Fruit fly (Drosophila melanogaster) whole organism, embryonic: Measurements from ENCODE around the gene CG7794.
A peak's percentile ranks its signal among the peaks of the same experiment; 100 is the strongest.

Source experiments
- Bteb2 ChIP-seq: fragments of 200-800 bp; sonication (Bioruptor generic); optimal IDR thresholded peaks from 2 replicates; lab custom pipeline; 2016; ENCODE audit warnings: missing biosample characterization, missing genetic modification characterization
- CG11696 ChIP-seq: fragments of 200-800 bp; sonication (Bioruptor generic); IDR thresholded peaks from 2 replicates; pipeline ENCODE4 v1.3.6; 2022; ENCODE audit warnings: missing biosample characterization, missing genetic modification characterization
- CG13296 ChIP-seq: fragments of 200-800 bp; sonication (Bioruptor generic); optimal IDR thresholded peaks from 3 replicates; lab custom pipeline; 2018; ENCODE audit warnings: missing biosample characterization, mild to moderate bottlenecking, missing genetic modification characterization
- CG13424 ChIP-seq: fragments of 200-800 bp; sonication (Bioruptor generic); optimal IDR thresholded peaks from 2 replicates; lab custom pipeline; 2019; ENCODE audit warnings: missing biosample characterization, mild to moderate bottlenecking, missing genetic modification characterization, moderate library complexity
- CG1529 ChIP-seq: fragments of 200-800 bp; sonication (Bioruptor generic); optimal IDR thresholded peaks from 3 replicates; lab custom pipeline; 2018; ENCODE audit warnings: missing biosample characterization, missing genetic modification characterization
- CG15479 ChIP-seq: fragments of 200-800 bp; sonication (Bioruptor generic); optimal IDR thresholded peaks from 3 replicates; lab custom pipeline; 2019; ENCODE audit warnings: missing biosample characterization, mild to moderate bottlenecking, missing genetic modification characterization, moderate library complexity
- CG17359 ChIP-seq: fragments of 200-800 bp; sonication (Bioruptor generic); optimal IDR thresholded peaks from 3 replicates; lab custom pipeline; 2018; ENCODE audit warnings: missing biosample characterization, mild to moderate bottlenecking, missing genetic modification characterization, moderate library complexity
- CG1832 ChIP-seq: fragments of 200-800 bp; sonication (Bioruptor generic); optimal IDR thresholded peaks from 2 replicates; lab custom pipeline; 2017; ENCODE audit warnings: missing biosample characterization, mild to moderate bottlenecking, missing genetic modification characterization, inconsistent platforms
- CG18599 ChIP-seq: fragments of 200-800 bp; sonication (Bioruptor generic); optimal IDR thresholded peaks from 3 replicates; lab custom pipeline; 2017; ENCODE audit warnings: missing biosample characterization, missing genetic modification characterization, mild to moderate bottlenecking, moderate library complexity, missing genetic modification reagents
- CG2199 ChIP-seq: fragments of 200-800 bp; sonication (Bioruptor generic); IDR thresholded peaks from 3 replicates; pipeline ENCODE4 v1.3.6; 2022; ENCODE audit warnings: missing biosample characterization, missing genetic modification characterization
- CG3065 ChIP-seq: fragments of 200-800 bp; sonication (Bioruptor generic); optimal IDR thresholded peaks from 2 replicates; lab custom pipeline; 2016; ENCODE audit warnings: missing biosample characterization, missing genetic modification characterization
- CG3163 ChIP-seq: fragments of 200-800 bp; sonication (Bioruptor generic); optimal IDR thresholded peaks from 3 replicates; lab custom pipeline; 2016; ENCODE audit warnings: missing biosample characterization, missing genetic modification characterization
- CG3281 ChIP-seq: fragments of 200-800 bp; sonication (Bioruptor generic); optimal IDR thresholded peaks from 3 replicates; lab custom pipeline; 2017; ENCODE audit warnings: missing biosample characterization, mild to moderate bottlenecking, missing genetic modification characterization
- CG3726 ChIP-seq: fragments of 200-800 bp; sonication (Bioruptor generic); IDR thresholded peaks from 3 replicates; pipeline ENCODE4, ENCODE4 v1.3.6; 2022; ENCODE audit warnings: missing biosample characterization, missing genetic modification characterization
- CG4404 ChIP-seq: fragments of 200-800 bp; sonication (Bioruptor generic); IDR thresholded peaks from 2 replicates; pipeline ENCODE4 v1.3.6; 2022; ENCODE audit warnings: missing biosample characterization, missing genetic modification characterization
- CG6854 ChIP-seq: fragments of 200-800 bp; sonication (Bioruptor generic); optimal IDR thresholded peaks from 3 replicates; lab custom pipeline; 2017; ENCODE audit warnings: missing biosample characterization, mild to moderate bottlenecking, missing genetic modification characterization
- CHES-1-like ChIP-seq: fragments of 200-800 bp; sonication (Bioruptor generic); optimal IDR thresholded peaks from 2 replicates; lab custom pipeline; 2016; ENCODE audit warnings: missing biosample characterization, missing genetic modification characterization
- CoRest ChIP-seq: fragments of 200-800 bp; sonication (Bioruptor generic); optimal IDR thresholded peaks from 3 replicates; lab custom pipeline; 2018; ENCODE audit warnings: missing biosample characterization, mild to moderate bottlenecking, missing genetic modification characterization, moderate library complexity
- Dfd ChIP-seq, 2 experiments: fragments of >200 bp; optimal IDR thresholded peaks; 2 replicates each; lab custom pipeline; 2017; ENCODE audit warnings: missing biosample characterization in 2 of 2, missing genetic modification characterization in 2 of 2
- E2f1 ChIP-seq: fragments of 200-800 bp; sonication (Bioruptor generic); IDR thresholded peaks from 2 replicates; pipeline ENCODE4 v1.3.6; 2022; ENCODE audit warnings: missing biosample characterization, missing genetic modification characterization
- Fer2 ChIP-seq: fragments of 200-800 bp; sonication (Bioruptor generic); optimal IDR thresholded peaks from 2 replicates; lab custom pipeline; 2018; ENCODE audit warnings: missing biosample characterization, mild to moderate bottlenecking, missing genetic modification characterization, moderate library complexity
- HHEX ChIP-seq: fragments of 200-800 bp; sonication (Bioruptor generic); optimal IDR thresholded peaks from 3 replicates; lab custom pipeline; 2017; ENCODE audit warnings: missing biosample characterization, mild to moderate bottlenecking, missing genetic modification characterization, missing genetic modification reagents
- Hmr ChIP-seq: fragments of 200-800 bp; sonication (Bioruptor generic); optimal IDR thresholded peaks from 3 replicates; lab custom pipeline; 2017; ENCODE audit warnings: mild to moderate bottlenecking, missing biosample characterization, missing genetic modification reagents, missing genetic modification characterization
- NC2α ChIP-seq: fragments of 200-800 bp; sonication (Bioruptor generic); optimal IDR thresholded peaks from 2 replicates; lab custom pipeline; 2016; ENCODE audit warnings: missing biosample characterization, missing genetic modification characterization
- NK7.1 ChIP-seq: fragments of 200-800 bp; sonication (Bioruptor generic); optimal IDR thresholded peaks from 3 replicates; lab custom pipeline; 2016; ENCODE audit warnings: missing biosample characterization, missing genetic modification characterization
- Neu2 ChIP-seq: fragments of 200-800 bp; sonication (Bioruptor generic); optimal IDR thresholded peaks from 3 replicates; lab custom pipeline; 2016; ENCODE audit warnings: missing biosample characterization, missing genetic modification characterization, borderline replicate concordance
- abd-A ChIP-seq: fragments of 200-800 bp; sonication (Bioruptor generic); optimal IDR thresholded peaks from 3 replicates; lab custom pipeline; 2019; ENCODE audit warnings: missing biosample characterization, mild to moderate bottlenecking, missing genetic modification characterization, moderate library complexity
- ci ChIP-seq: fragments of 200-800 bp; sonication (Bioruptor generic); IDR thresholded peaks from 3 replicates; pipeline ENCODE4 v1.3.6; 2022; ENCODE audit warnings: missing biosample characterization, missing genetic modification characterization
- corto ChIP-seq: fragments of 200-800 bp; sonication (Bioruptor generic); optimal IDR thresholded peaks from 2 replicates; lab custom pipeline; 2016; ENCODE audit warnings: missing biosample characterization, mild to moderate bottlenecking, missing genetic modification characterization, moderate library complexity
- disco-r ChIP-seq: fragments of 200-800 bp; sonication (Bioruptor generic); optimal IDR thresholded peaks from 2 replicates; lab custom pipeline; 2016; ENCODE audit warnings: missing biosample characterization, missing genetic modification characterization
- dm ChIP-seq: fragments of 200-800 bp; sonication (Bioruptor generic); optimal IDR thresholded peaks from 3 replicates; lab custom pipeline; 2016; ENCODE audit warnings: missing biosample characterization, missing genetic modification characterization
- dysf ChIP-seq: fragments of 200-800 bp; sonication (Bioruptor generic); IDR thresholded peaks from 3 replicates; pipeline ENCODE4 v1.3.6; 2022; ENCODE audit warnings: missing biosample characterization, missing genetic modification characterization
- fd96Cb ChIP-seq: fragments of 200-800 bp; sonication (Bioruptor generic); optimal IDR thresholded peaks from 2 replicates; lab custom pipeline; 2018; ENCODE audit warnings: missing biosample characterization, mild to moderate bottlenecking, missing genetic modification characterization, moderate library complexity
- ftz-f1 ChIP-seq: fragments of 200-800 bp; sonication (Bioruptor generic); optimal IDR thresholded peaks from 2 replicates; lab custom pipeline; 2016; ENCODE audit warnings: missing biosample characterization, missing genetic modification characterization
- gcm ChIP-seq: fragments of 200-800 bp; sonication (Bioruptor generic); optimal IDR thresholded peaks from 2 replicates; lab custom pipeline; 2019; ENCODE audit warnings: missing biosample characterization, mild to moderate bottlenecking, missing genetic modification characterization, moderate library complexity
- gcm2 ChIP-seq: fragments of 200-800 bp; sonication (Bioruptor generic); optimal IDR thresholded peaks from 2 replicates; lab custom pipeline; 2016; ENCODE audit warnings: missing biosample characterization, missing genetic modification characterization
- gem ChIP-seq: fragments of 200-800 bp; sonication (Bioruptor generic); optimal IDR thresholded peaks from 2 replicates; lab custom pipeline; 2019; ENCODE audit warnings: missing biosample characterization, mild to moderate bottlenecking, missing genetic modification characterization, moderate library complexity
- gro ChIP-seq: fragments of 200-800 bp; sonication (Bioruptor generic); optimal IDR thresholded peaks from 2 replicates; lab custom pipeline; 2016; ENCODE audit warnings: missing biosample characterization, missing genetic modification characterization
- hb ChIP-seq: fragments of 200-800 bp; sonication (Bioruptor generic); IDR thresholded peaks from 3 replicates; pipeline ENCODE4 v1.3.6; 2022; ENCODE audit warnings: missing biosample characterization, missing genetic modification characterization; ENCODE audit not compliant: partially characterized antibody
- lov ChIP-seq, 2 experiments: fragments of 200-800 bp in 1 of 2; fragments of >200 bp in 1 of 2; sonication (Bioruptor generic) in 1 of 2; IDR thresholded peaks in 1 of 2; optimal IDR thresholded peaks in 1 of 2; 2 replicates in 1 of 2; 3 replicates in 1 of 2; pipeline versions ENCODE4 v1.3.6 to Lab custom; 2017 to 2022; ENCODE audit warnings: missing biosample characterization in 1 of 2, missing genetic modification characterization in 1 of 2
- nerfin-2 ChIP-seq: fragments of 200-800 bp; sonication (Bioruptor generic); IDR thresholded peaks from 2 replicates; pipeline ENCODE4 v1.3.6; 2022; ENCODE audit warnings: missing biosample characterization, missing genetic modification characterization; ENCODE audit not compliant: partially characterized antibody
- pfk ChIP-seq: fragments of 200-800 bp; sonication (Bioruptor generic); optimal IDR thresholded peaks from 2 replicates; lab custom pipeline; 2018; ENCODE audit warnings: missing biosample characterization, mild to moderate bottlenecking, missing genetic modification characterization, moderate library complexity
- pros ChIP-seq: fragments of 200-800 bp; sonication (Bioruptor generic); optimal IDR thresholded peaks from 3 replicates; lab custom pipeline; 2019; ENCODE audit warnings: missing biosample characterization, mild to moderate bottlenecking, missing genetic modification characterization, moderate library complexity
- row ChIP-seq: fragments of 200-800 bp; sonication (Bioruptor generic); IDR thresholded peaks from 3 replicates; pipeline ENCODE4 v1.3.6; 2022; ENCODE audit warnings: missing biosample characterization, missing genetic modification characterization
- sd ChIP-seq: fragments of 200-800 bp; sonication (Bioruptor generic); optimal IDR thresholded peaks from 3 replicates; lab custom pipeline; 2018; ENCODE audit warnings: missing biosample characterization, mild to moderate bottlenecking, missing genetic modification characterization, moderate library complexity
- seq ChIP-seq: fragments of 200-800 bp; sonication (Bioruptor generic); IDR thresholded peaks from 2 replicates; pipeline ENCODE4 v1.3.6; 2022; ENCODE audit warnings: missing biosample characterization, missing genetic modification characterization
- slou ChIP-seq: fragments of 200-800 bp; sonication (Bioruptor generic); optimal IDR thresholded peaks from 3 replicates; lab custom pipeline; 2016; ENCODE audit warnings: missing biosample characterization, missing genetic modification characterization
- sr ChIP-seq: fragments of 200-800 bp; sonication (Bioruptor generic); IDR thresholded peaks from 3 replicates; pipeline ENCODE4 v1.3.6; 2022; ENCODE audit warnings: missing biosample characterization, missing genetic modification characterization
- twi ChIP-seq: fragments of 200-800 bp; optimal IDR thresholded peaks from 2 replicates; lab custom pipeline; 2019; ENCODE audit warnings: missing biosample characterization, mild to moderate bottlenecking, missing genetic modification characterization, moderate library complexity
- yki ChIP-seq: fragments of >200 bp; optimal IDR thresholded peaks from 3 replicates; lab custom pipeline; 2018

The CG7794 gene

dm6 chr3R:18018828-18019461 lies 4.6 kb upstream of the CG7794 start, which contains the start of gene DNaseII (continued):
- no peak for TF ChIP-seq dm (GFP tag; lab: Kevin White, UChicago)
- TF ChIP-seq NK7.1 (GFP tag; lab: Kevin White, UChicago) = no peak
- TF ChIP-seq seq (GFP tag; lab: Robert Waterston, UW) = no peak
- TF ChIP-seq CoRest (tag; lab: Kevin White, UChicago) = no peak
- TF ChIP-seq CG3065 (GFP tag; lab: Kevin White, UChicago) = no peak
- no peak for TF ChIP-seq Neu2 (GFP tag; lab: Kevin White, UChicago)
- no peak for TF ChIP-seq CG4404
- no peak for TF ChIP-seq CG2199
- TF ChIP-seq gcm2 (GFP tag; lab: Kevin White, UChicago) = no peak
- TF ChIP-seq fd96Cb (tag; lab: Kevin White, UChicago) = no peak
- TF ChIP-seq gro (GFP tag; lab: Kevin White, UChicago) = no peak
- peak; percentile 61 for TF ChIP-seq CG18599 (GFP tag; lab: Kevin White, UChicago)
- no peak for TF ChIP-seq sd (tag; lab: Kevin White, UChicago)
- no peak for TF ChIP-seq Bteb2 (GFP tag; lab: Kevin White, UChicago)
- TF ChIP-seq ci (GFP tag; lab: Robert Waterston, UW) = peak; percentile 46; the same call in 1 of the 3 replicates
- no peak for TF ChIP-seq CG6854 (GFP tag; lab: Kevin White, UChicago)
- no peak for TF ChIP-seq twi
- TF ChIP-seq ftz-f1 = no peak
- TF ChIP-seq slou (GFP tag; lab: Kevin White, UChicago) = no peak
- TF ChIP-seq nerfin-2 = no peak
- no peak for TF ChIP-seq NC2α (GFP tag; lab: Kevin White, UChicago)
- TF ChIP-seq pros = peak; percentile 17
- peak; percentile 51 for TF ChIP-seq gem (tag; lab: Kevin White, UChicago)
- TF ChIP-seq lov (optimal IDR thresholded peaks at IDR 0.05; lab: Kevin White, UChicago) = no peak
- TF ChIP-seq lov (GFP tag; IDR thresholded peaks at IDR 0.05; lab: Robert Waterston, UW) = 0 out of 3 replicates have a peak, but pooled peaks have one; percentile 39
- TF ChIP-seq pfk (GFP tag; lab: Kevin White, UChicago) = no peak
- no peak for TF ChIP-seq CG3163 (GFP tag; lab: Kevin White, UChicago)
- peak; percentile 54; the same call in 2 of the 3 replicates for TF ChIP-seq row (GFP tag; lab: Robert Waterston, UW)
- TF ChIP-seq corto (GFP tag; lab: Kevin White, UChicago) = no peak
- peak; percentile 9 for TF ChIP-seq CHES-1-like (GFP tag; lab: Kevin White, UChicago)
- TF ChIP-seq dysf (GFP tag; lab: Robert Waterston, UW) = peak; percentile 40; the same call in 1 of the 3 replicates
- TF ChIP-seq disco-r (GFP tag; lab: Kevin White, UChicago) = no peak
- TF ChIP-seq CG13424 (tag; lab: Kevin White, UChicago) = peak; percentile 29
- no peak for TF ChIP-seq CG11696 (GFP tag; lab: Robert Waterston, UW)
- no peak for TF ChIP-seq sr (GFP tag; lab: Robert Waterston, UW)
- peak; percentile 48 for TF ChIP-seq CG17359 (tag; lab: Kevin White, UChicago)
- peak; percentile 19 for TF ChIP-seq gcm (GFP tag; lab: Kevin White, UChicago)
- no peak for TF ChIP-seq abd-A
- TF ChIP-seq CG13296 (GFP tag; lab: Kevin White, UChicago) = no peak
- TF ChIP-seq CG15479 = peak; percentile 85
- peak; percentile 63 for TF ChIP-seq CG3281
- no peak for TF ChIP-seq CG1529 (GFP tag; lab: Kevin White, UChicago)
- TF ChIP-seq Hmr (GFP tag; lab: Kevin White, UChicago) = peak; percentile 58
- TF ChIP-seq yki (lab: Kevin White, UChicago) = no peak
- TF ChIP-seq HHEX = peak; percentile 41
- TF ChIP-seq hb = no peak
- TF ChIP-seq E2f1 (GFP tag; lab: Robert Waterston, UW) = no peak
- TF ChIP-seq CG3726 (GFP tag; lab: Robert Waterston, UW) = no peak
- TF ChIP-seq Dfd (GFP tag; optimal IDR thresholded peaks at IDR 0.05; lab: Kevin White, UChicago) = no peak
- no peak for TF ChIP-seq CG1832 (GFP tag; lab: Kevin White, UChicago)
- no peak for TF ChIP-seq Fer2 (tag; lab: Kevin White, UChicago)
